Worm (Caenorhabditis elegans) whole organism, L1 larva: ENCODE data around the gene crn-2.

Experiments
- dpl-1 ChIP-seq, 3 experiments: fragments of 150-350 bp in 2 of 3; sonication (generic microtip) in 1 of 3; optimal IDR thresholded peaks; 2 replicates each; lab custom pipeline; 2014 to 2017; ENCODE audit warnings: missing biosample characterization in 3 of 3, missing genetic modification characterization in 3 of 3, missing genetic modification reagents in 3 of 3
- fos-1 ChIP-seq: fragments of 150-350 bp; optimal IDR thresholded peaks from 2 replicates; lab custom pipeline; 2014; ENCODE audit warnings: missing biosample characterization, missing genetic modification characterization
- isw-1 ChIP-seq: fragments of 200-800 bp; sonication (Bioruptor generic); IDR thresholded peaks from 2 replicates; pipeline ENCODE4 v1.3.6; 2022; ENCODE audit warnings: missing genetic modification characterization, missing compliant biosample characterization
- lin-35 ChIP-seq, 2 experiments: fragments of 150-350 bp; optimal IDR thresholded peaks; 2 replicates each; lab custom pipeline; 2014; ENCODE audit warnings: missing biosample characterization in 2 of 2, missing genetic modification characterization in 2 of 2, missing genetic modification reagents in 2 of 2
- mdl-1 ChIP-seq, 2 experiments: fragments of 150-350 bp; optimal IDR thresholded peaks; 2 replicates each; lab custom pipeline; 2014 to 2017; ENCODE audit warnings: missing biosample characterization in 2 of 2, missing genetic modification characterization in 2 of 2, inconsistent platforms in 1 of 2
- nhr-11 ChIP-seq: fragments of 150-350 bp; optimal IDR thresholded peaks from 2 replicates; lab custom pipeline; 2014; ENCODE audit warnings: missing biosample characterization, missing genetic modification characterization
- nhr-77 ChIP-seq: fragments of 150-350 bp; optimal IDR thresholded peaks from 2 replicates; lab custom pipeline; 2014; ENCODE audit warnings: missing biosample characterization, missing genetic modification characterization
- nhr-84 ChIP-seq: sonication (generic microtip); optimal IDR thresholded peaks from 2 replicates; lab custom pipeline; 2017; ENCODE audit warnings: missing biosample characterization, missing genetic modification characterization
- pax-3 ChIP-seq: fragments of 200-800 bp; sonication (Bioruptor generic); optimal IDR thresholded peaks from 2 replicates; lab custom pipeline; 2018; ENCODE audit warnings: mild to moderate bottlenecking, missing genetic modification characterization, moderate library complexity, missing compliant biosample characterization
- tbx-2 ChIP-seq: sonication (generic microtip); optimal IDR thresholded peaks from 2 replicates; lab custom pipeline; 2016; ENCODE audit warnings: missing genetic modification characterization, missing compliant biosample characterization
- unc-130 ChIP-seq: fragments of 150-350 bp; optimal IDR thresholded peaks from 2 replicates; lab custom pipeline; 2017; ENCODE audit warnings: missing biosample characterization, missing genetic modification characterization, inconsistent platforms
- unc-62 ChIP-seq: fragments of 150-350 bp; optimal IDR thresholded peaks from 2 replicates; lab custom pipeline; 2014; ENCODE audit warnings: missing biosample characterization, missing genetic modification reagents, missing genetic modification characterization
- unc-86 ChIP-seq: sonication (generic microtip); optimal IDR thresholded peaks from 2 replicates; lab custom pipeline; 2016; ENCODE audit warnings: missing genetic modification characterization, missing compliant biosample characterization
- unc-98 ChIP-seq: fragments of 200-800 bp; sonication (Bioruptor generic); IDR thresholded peaks from 2 replicates; pipeline ENCODE4 v1.3.6; 2022; ENCODE audit warnings: missing genetic modification characterization, missing compliant biosample characterization

DNA sequence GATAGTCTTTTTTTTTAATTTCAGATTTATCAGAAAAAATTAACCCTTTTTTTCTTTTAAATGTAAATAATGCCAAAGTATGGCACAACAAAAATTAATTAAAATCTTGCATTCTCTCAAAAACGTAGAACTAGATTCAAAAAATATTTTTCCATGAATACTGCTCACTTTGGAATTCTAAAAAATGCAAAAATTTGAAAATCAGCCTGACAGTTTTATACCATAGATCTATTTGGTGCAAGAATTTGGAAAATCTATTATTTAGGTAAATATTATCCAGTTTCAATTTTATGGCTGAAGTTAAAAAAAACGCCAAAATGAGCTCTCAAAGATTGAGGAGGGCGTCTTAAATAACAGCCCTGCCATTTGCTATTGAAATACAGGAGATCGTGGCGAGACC, 14.7 kb upstream of the crn-2 start:
- TF ChIP-seq unc-130 (no peak), isw-1 (GFP tag; lab: Robert Waterston, UW) (no peak), dpl-1 (GFP tag; optimal IDR thresholded peaks at IDR 0.05; lab: Kevin White, UChicago) (no peak), fos-1 (tag; lab: Kevin White, UChicago) (no peak), nhr-77 (tag; lab: Kevin White, UChicago) (no peak), mdl-1 (tag; optimal IDR thresholded peaks at IDR 0.05; lab: Kevin White, UChicago) (no peak), pax-3 (tag; lab: Kevin White, UChicago) (no peak), nhr-11 (tag; lab: Kevin White, UChicago) (no peak), unc-86 (tag; lab: Kevin White, UChicago) (no peak), nhr-84 (tag; lab: Kevin White, UChicago) (no peak), unc-62 (GFP tag; lab: Kevin White, UChicago) (no peak), unc-98 (no peak), tbx-2 (tag; lab: Kevin White, UChicago) (no peak), lin-35 (GFP tag; optimal IDR thresholded peaks at IDR 0.05; lab: Kevin White, UChicago) (no peak)
